Fruit fly (Drosophila melanogaster) whole organism, embryonic: ENCODE results near the gene Fibp.

ENCODE experiments used
- Adf1 ChIP-seq: fragments of 200-800 bp; sonication (Bioruptor generic); IDR thresholded peaks from 2 replicates; pipeline ENCODE4 v1.3.6; 2022; ENCODE audit warnings: missing biosample characterization, missing genetic modification characterization
- Antp ChIP-seq: fragments of 200-800 bp; sonication (Bioruptor generic); optimal IDR thresholded peaks from 3 replicates; lab custom pipeline; 2016; ENCODE audit warnings: missing biosample characterization, missing genetic modification characterization
- B-H2 ChIP-seq: fragments of 200-800 bp; sonication (Bioruptor generic); optimal IDR thresholded peaks from 2 replicates; lab custom pipeline; 2018; ENCODE audit warnings: missing biosample characterization, mild to moderate bottlenecking, missing genetic modification characterization
- CG10147 ChIP-seq: fragments of 200-800 bp; sonication (Bioruptor generic); optimal IDR thresholded peaks from 2 replicates; lab custom pipeline; 2019; ENCODE audit warnings: missing biosample characterization, mild to moderate bottlenecking, missing genetic modification characterization, moderate library complexity
- CG10979 ChIP-seq: fragments of 200-800 bp; sonication (Bioruptor generic); optimal IDR thresholded peaks from 2 replicates; lab custom pipeline; 2018; ENCODE audit warnings: missing biosample characterization, mild to moderate bottlenecking, missing genetic modification characterization, moderate library complexity
- CG11247 ChIP-seq: fragments of 200-800 bp; sonication (Bioruptor generic); IDR thresholded peaks from 2 replicates; pipeline ENCODE4 v1.3.6; 2022; ENCODE audit warnings: missing biosample characterization, missing genetic modification characterization
- CG11456 ChIP-seq: fragments of 200-800 bp; sonication (Bioruptor generic); IDR thresholded peaks from 3 replicates; pipeline ENCODE4 v1.3.6; 2022; ENCODE audit warnings: missing biosample characterization, missing genetic modification characterization
- CG11560 ChIP-seq: fragments of 200-800 bp; sonication (Bioruptor generic); IDR thresholded peaks from 3 replicates; pipeline ENCODE4 v1.3.6; 2022; ENCODE audit warnings: missing biosample characterization, missing genetic modification characterization
- CG15696 ChIP-seq: fragments of 200-800 bp; sonication (Bioruptor generic); optimal IDR thresholded peaks from 2 replicates; lab custom pipeline; 2019; ENCODE audit warnings: missing biosample characterization, mild to moderate bottlenecking, missing genetic modification characterization, moderate library complexity
- CG1603 ChIP-seq: fragments of 200-800 bp; sonication (Bioruptor generic); optimal IDR thresholded peaks from 2 replicates; lab custom pipeline; 2019; ENCODE audit warnings: missing biosample characterization, mild to moderate bottlenecking, missing genetic modification characterization, moderate library complexity
- CG1792 ChIP-seq: fragments of 200-800 bp; sonication (Bioruptor generic); optimal IDR thresholded peaks from 2 replicates; lab custom pipeline; 2016; ENCODE audit warnings: missing biosample characterization, missing genetic modification characterization
- CG2116 ChIP-seq: fragments of 200-800 bp; sonication (Bioruptor generic); optimal IDR thresholded peaks from 3 replicates; lab custom pipeline; 2018; ENCODE audit warnings: missing biosample characterization, mild to moderate bottlenecking, missing genetic modification characterization
- CG32532 ChIP-seq: fragments of 200-800 bp; sonication (Bioruptor generic); IDR thresholded peaks from 2 replicates; pipeline ENCODE4 v1.3.6; 2022; ENCODE audit warnings: missing biosample characterization, missing genetic modification characterization
- CG34376 ChIP-seq: fragments of 200-800 bp; sonication (Bioruptor generic); optimal IDR thresholded peaks from 2 replicates; lab custom pipeline; 2018; ENCODE audit warnings: missing biosample characterization, mild to moderate bottlenecking, missing genetic modification characterization
- CG34422 ChIP-seq: fragments of 200-800 bp; sonication (Bioruptor generic); IDR thresholded peaks from 3 replicates; pipeline ENCODE4 v1.3.6; 2022; ENCODE audit warnings: missing biosample characterization, missing genetic modification characterization
- CG4854 ChIP-seq: fragments of 200-800 bp; sonication (Bioruptor generic); optimal IDR thresholded peaks from 2 replicates; lab custom pipeline; 2016; ENCODE audit warnings: missing biosample characterization, missing genetic modification characterization, inconsistent platforms
- CG6175 ChIP-seq: fragments of 200-800 bp; sonication (Bioruptor generic); IDR thresholded peaks from 3 replicates; pipeline ENCODE4 v1.3.6; 2022; ENCODE audit warnings: missing biosample characterization, missing genetic modification characterization
- CG6254 ChIP-seq: fragments of 200-800 bp; sonication (Bioruptor generic); optimal IDR thresholded peaks from 3 replicates; lab custom pipeline; 2017; ENCODE audit warnings: mild to moderate bottlenecking, missing biosample characterization, missing genetic modification reagents, missing genetic modification characterization
- CG6689 ChIP-seq: fragments of 200-800 bp; sonication (Bioruptor generic); IDR thresholded peaks from 2 replicates; pipeline ENCODE4 v1.3.6; 2022; ENCODE audit warnings: missing biosample characterization, missing genetic modification characterization
- CG6813 ChIP-seq: fragments of 200-800 bp; sonication (Bioruptor generic); optimal IDR thresholded peaks from 2 replicates; lab custom pipeline; 2017; ENCODE audit warnings: missing biosample characterization, missing genetic modification characterization, mild to moderate bottlenecking, moderate library complexity, missing genetic modification reagents
- CG7357 ChIP-seq: fragments of 200-800 bp; sonication (Bioruptor generic); IDR thresholded peaks from 3 replicates; pipeline ENCODE4 v1.3.6; 2022; ENCODE audit warnings: missing biosample characterization, missing genetic modification characterization
- CG7556 ChIP-seq: fragments of 200-800 bp; sonication (Bioruptor generic); optimal IDR thresholded peaks from 2 replicates; lab custom pipeline; 2017; ENCODE audit warnings: missing biosample characterization, mild to moderate bottlenecking, missing genetic modification characterization
- CG7745 ChIP-seq: fragments of 200-800 bp; sonication (Bioruptor generic); optimal IDR thresholded peaks from 2 replicates; lab custom pipeline; 2018; ENCODE audit warnings: missing biosample characterization, mild to moderate bottlenecking, missing genetic modification characterization, moderate library complexity
- CG8089 ChIP-seq: fragments of 200-800 bp; sonication (Bioruptor generic); optimal IDR thresholded peaks from 3 replicates; lab custom pipeline; 2016; ENCODE audit warnings: missing biosample characterization, missing genetic modification characterization
- CG8290 ChIP-seq, 3 experiments: fragments of 200-800 bp; sonication (Bioruptor generic); optimal IDR thresholded peaks; 2 replicates each; lab custom pipeline; 2016 to 2019; ENCODE audit warnings: missing biosample characterization in 3 of 3, missing genetic modification characterization in 3 of 3, mild to moderate bottlenecking in 2 of 3, moderate library complexity in 1 of 3
- CkIIα-i1 ChIP-seq: fragments of 200-800 bp; sonication (Bioruptor generic); IDR thresholded peaks from 2 replicates; pipeline ENCODE4 v1.3.6; 2022; ENCODE audit warnings: missing biosample characterization, missing genetic modification characterization
- CoRest ChIP-seq: fragments of 200-800 bp; sonication (Bioruptor generic); optimal IDR thresholded peaks from 3 replicates; lab custom pipeline; 2018; ENCODE audit warnings: missing biosample characterization, mild to moderate bottlenecking, missing genetic modification characterization, moderate library complexity
- E2f1 ChIP-seq: fragments of 200-800 bp; sonication (Bioruptor generic); IDR thresholded peaks from 2 replicates; pipeline ENCODE4 v1.3.6; 2022; ENCODE audit warnings: missing biosample characterization, missing genetic modification characterization
- Ets97D ChIP-seq: fragments of 200-800 bp; sonication (Bioruptor generic); optimal IDR thresholded peaks from 3 replicates; lab custom pipeline; 2016; ENCODE audit warnings: missing biosample characterization, missing genetic modification characterization
- H15 ChIP-seq: fragments of 200-800 bp; sonication (Bioruptor generic); IDR thresholded peaks from 3 replicates; pipeline ENCODE4 v1.3.6; 2022; ENCODE audit warnings: missing biosample characterization, missing genetic modification characterization
- H2.0 ChIP-seq: fragments of 200-800 bp; sonication (Bioruptor generic); IDR thresholded peaks from 2 replicates; pipeline ENCODE4 v1.3.6; 2022; ENCODE audit warnings: missing biosample characterization, missing genetic modification characterization
- HHEX ChIP-seq: fragments of 200-800 bp; sonication (Bioruptor generic); optimal IDR thresholded peaks from 3 replicates; lab custom pipeline; 2017; ENCODE audit warnings: missing biosample characterization, mild to moderate bottlenecking, missing genetic modification characterization, missing genetic modification reagents
- Hand ChIP-seq: fragments of 200-800 bp; sonication (Bioruptor generic); optimal IDR thresholded peaks from 2 replicates; lab custom pipeline; 2017; ENCODE audit warnings: mild to moderate bottlenecking, missing biosample characterization, missing genetic modification reagents, missing genetic modification characterization
- Optix ChIP-seq: fragments of 200-800 bp; sonication (Bioruptor generic); IDR thresholded peaks from 3 replicates; pipeline ENCODE4 v1.3.6; 2022; ENCODE audit warnings: missing biosample characterization, missing genetic modification characterization
- Six4 ChIP-seq: fragments of 200-800 bp; sonication (Bioruptor generic); optimal IDR thresholded peaks from 2 replicates; lab custom pipeline; 2016; ENCODE audit warnings: missing biosample characterization, missing genetic modification characterization
- Sry-δ ChIP-seq: fragments of 200-800 bp; sonication (Bioruptor generic); optimal IDR thresholded peaks from 2 replicates; lab custom pipeline; 2016; ENCODE audit warnings: missing biosample characterization, missing genetic modification characterization
- ab ChIP-seq: fragments of 200-800 bp; sonication (Bioruptor generic); optimal IDR thresholded peaks from 2 replicates; lab custom pipeline; 2016; ENCODE audit warnings: missing biosample characterization, missing genetic modification characterization
- bigmax ChIP-seq: fragments of 200-800 bp; sonication (Bioruptor generic); optimal IDR thresholded peaks from 2 replicates; lab custom pipeline; 2018; ENCODE audit warnings: missing biosample characterization, mild to moderate bottlenecking, missing genetic modification characterization
- bsh ChIP-seq, 2 experiments: fragments of 200-800 bp; sonication (Bioruptor generic); optimal IDR thresholded peaks; 2 replicates each; lab custom pipeline; 2017 to 2018; ENCODE audit warnings: mild to moderate bottlenecking in 2 of 2, missing biosample characterization in 2 of 2, missing genetic modification characterization in 2 of 2, moderate library complexity in 1 of 2
- fd64A ChIP-seq: fragments of 200-800 bp; sonication (Bioruptor generic); optimal IDR thresholded peaks from 3 replicates; lab custom pipeline; 2018; ENCODE audit warnings: missing biosample characterization, mild to moderate bottlenecking, missing genetic modification characterization
- gsb-n ChIP-seq: fragments of 200-800 bp; sonication (Bioruptor generic); optimal IDR thresholded peaks from 3 replicates; lab custom pipeline; 2018; ENCODE audit warnings: missing biosample characterization, mild to moderate bottlenecking, missing genetic modification characterization
- gt ChIP-seq: fragments of 200-800 bp; sonication (Bioruptor generic); IDR thresholded peaks from 2 replicates; pipeline ENCODE4 v1.3.6; 2022; ENCODE audit warnings: missing biosample characterization, missing genetic modification characterization
- hth ChIP-seq: fragments of >200 bp; optimal IDR thresholded peaks from 2 replicates; lab custom pipeline; 2017; ENCODE audit warnings: inconsistent platforms
- jing ChIP-seq: fragments of 200-800 bp; sonication (Bioruptor generic); optimal IDR thresholded peaks from 2 replicates; lab custom pipeline; 2018; ENCODE audit warnings: missing biosample characterization, mild to moderate bottlenecking, missing genetic modification characterization
- kah ChIP-seq: fragments of 200-800 bp; sonication (Bioruptor generic); optimal IDR thresholded peaks from 2 replicates; lab custom pipeline; 2018; ENCODE audit warnings: missing biosample characterization, mild to moderate bottlenecking, missing genetic modification characterization
- ken ChIP-seq: fragments of 200-800 bp; sonication (Bioruptor generic); IDR thresholded peaks from 3 replicates; pipeline ENCODE4 v1.3.6; 2022; ENCODE audit warnings: missing biosample characterization, missing genetic modification characterization
- lov ChIP-seq, 2 experiments: fragments of 200-800 bp in 1 of 2; fragments of >200 bp in 1 of 2; sonication (Bioruptor generic) in 1 of 2; IDR thresholded peaks in 1 of 2; optimal IDR thresholded peaks in 1 of 2; 2 replicates in 1 of 2; 3 replicates in 1 of 2; pipeline versions ENCODE4 v1.3.6 to Lab custom; 2017 to 2022; ENCODE audit warnings: missing biosample characterization in 1 of 2, missing genetic modification characterization in 1 of 2
- sug ChIP-seq: fragments of 200-800 bp; optimal IDR thresholded peaks from 2 replicates; lab custom pipeline; 2019; ENCODE audit warnings: missing biosample characterization, mild to moderate bottlenecking, missing genetic modification characterization, moderate library complexity
- wek ChIP-seq: fragments of 200-800 bp; sonication (Bioruptor generic); optimal IDR thresholded peaks from 3 replicates; lab custom pipeline; 2018; ENCODE audit warnings: missing biosample characterization, mild to moderate bottlenecking, missing genetic modification characterization, moderate library complexity
- yki ChIP-seq: fragments of >200 bp; optimal IDR thresholded peaks from 3 replicates; lab custom pipeline; 2018
- z ChIP-seq: fragments of 200-800 bp; sonication (Bioruptor generic); IDR thresholded peaks from 3 replicates; pipeline ENCODE4 v1.3.6; 2022; ENCODE audit warnings: missing biosample characterization, missing genetic modification characterization

Gene Fibp

dm6 chr3L:19861215-19861614 is 43.4 kb upstream of the Fibp start (continued):
- no peak for TF ChIP-seq CG10147 (GFP tag; lab: Kevin White, UChicago)
- TF ChIP-seq Antp (GFP tag; lab: Kevin White, UChicago) = no peak
- TF ChIP-seq Adf1 = no peak
- no peak for TF ChIP-seq H15 (GFP tag; lab: Robert Waterston, UW)
- no peak for TF ChIP-seq CG6689 (GFP tag; lab: Robert Waterston, UW)
- TF ChIP-seq gt (GFP tag; lab: Robert Waterston, UW) = no peak
- no peak for TF ChIP-seq CG7745
- TF ChIP-seq H2.0 (GFP tag; lab: Robert Waterston, UW) = no peak
- TF ChIP-seq Six4 = no peak
- TF ChIP-seq CoRest (tag; lab: Kevin White, UChicago) = no peak
- TF ChIP-seq HHEX (GFP tag; lab: Kevin White, UChicago) = no peak
- peak; percentile 28 for TF ChIP-seq CG10979 (tag; lab: Kevin White, UChicago)
- TF ChIP-seq CG1792 (GFP tag; lab: Kevin White, UChicago) = no peak
- peak; percentile 68 for TF ChIP-seq B-H2 (GFP tag; lab: Kevin White, UChicago)
- no peak for TF ChIP-seq wek (GFP tag; lab: Kevin White, UChicago)
- TF ChIP-seq CG8089 (GFP tag; lab: Kevin White, UChicago) = no peak
- TF ChIP-seq yki (lab: Kevin White, UChicago) = no peak
- no peak for TF ChIP-seq CG11560
- peak; percentile 46 for TF ChIP-seq sug (tag; lab: Kevin White, UChicago)
- no peak for TF ChIP-seq ab (GFP tag; lab: Kevin White, UChicago)
- TF ChIP-seq CG15696 (tag; lab: Kevin White, UChicago) = no peak
- TF ChIP-seq CG6813 (GFP tag; lab: Kevin White, UChicago) = no peak
- no peak for TF ChIP-seq Optix
- TF ChIP-seq CG11247 (GFP tag; lab: Robert Waterston, UW) = no peak
- no peak; the same call in 1 of the 2 replicates for TF ChIP-seq CG32532 (GFP tag; lab: Robert Waterston, UW)
- TF ChIP-seq gsb-n (tag; lab: Kevin White, UChicago) = peak; percentile 11
- no peak for TF ChIP-seq Sry-δ (GFP tag; lab: Kevin White, UChicago)
- TF ChIP-seq CG7357 (GFP tag; lab: Robert Waterston, UW) = no peak
- TF ChIP-seq CG34376 (GFP tag; lab: Kevin White, UChicago) = peak; percentile 77
- TF ChIP-seq lov (optimal IDR thresholded peaks at IDR 0.05; lab: Kevin White, UChicago) = no peak
- no peak for TF ChIP-seq lov (GFP tag; IDR thresholded peaks at IDR 0.05; lab: Robert Waterston, UW)
- peak; percentile 48 for TF ChIP-seq Ets97D (GFP tag; lab: Kevin White, UChicago)
- TF ChIP-seq CkIIα-i1 (GFP tag; lab: Robert Waterston, UW) = no peak
- TF ChIP-seq CG7556 (GFP tag; lab: Kevin White, UChicago) = no peak
- peak; percentile 94 for TF ChIP-seq CG2116
- no peak for TF ChIP-seq hth
- TF ChIP-seq ken (GFP tag; lab: Robert Waterston, UW) = peak; percentile 48; the same call in 1 of the 3 replicates
- TF ChIP-seq CG4854 = no peak
- TF ChIP-seq CG6175 = no peak
- TF ChIP-seq Hand (GFP tag; lab: Kevin White, UChicago) = peak; percentile 47
- TF ChIP-seq CG8290 (GFP tag; optimal IDR thresholded peaks at IDR 0.05; lab: Kevin White, UChicago) = peak; percentile 13
- no peak for TF ChIP-seq CG8290 (tag; optimal IDR thresholded peaks at IDR 0.05; lab: Kevin White, UChicago)
- peak; percentile 53 for TF ChIP-seq CG1603 (tag; lab: Kevin White, UChicago)
- peak; percentile 20 for TF ChIP-seq bigmax (GFP tag; lab: Kevin White, UChicago)
- TF ChIP-seq kah (GFP tag; lab: Kevin White, UChicago) = no peak
- no peak for TF ChIP-seq CG34422 (GFP tag; lab: Robert Waterston, UW)
- no peak for TF ChIP-seq fd64A (GFP tag; lab: Kevin White, UChicago)
- TF ChIP-seq jing = no peak
- no peak for TF ChIP-seq CG11456
- TF ChIP-seq E2f1 (GFP tag; lab: Robert Waterston, UW) = no peak
- TF ChIP-seq bsh (GFP tag; optimal IDR thresholded peaks at IDR 0.05; lab: Kevin White, UChicago) = peak in 1 of 2 experiments; percentile 11
- no peak for TF ChIP-seq CG6254 (GFP tag; lab: Kevin White, UChicago)
- no peak for TF ChIP-seq z (GFP tag; lab: Robert Waterston, UW)
